Worm (Caenorhabditis elegans) whole organism, L1 larva: ENCODE results near the gene spig-1.

Source experiments
- C04F5.9 ChIP-seq: sonication (generic microtip); optimal IDR thresholded peaks from 2 replicates; lab custom pipeline; 2016; ENCODE audit warnings: missing genetic modification characterization, missing compliant biosample characterization
- C34B4.2 ChIP-seq: sonication (generic microtip); optimal IDR thresholded peaks from 2 replicates; lab custom pipeline; 2017; ENCODE audit warnings: mild to moderate bottlenecking, missing genetic modification characterization, missing compliant biosample characterization
- Y116A8C.19 ChIP-seq: sonication (generic microtip); optimal IDR thresholded peaks from 2 replicates; lab custom pipeline; 2016; ENCODE audit warnings: missing compliant biosample characterization, missing genetic modification characterization, borderline replicate concordance
- ama-1 ChIP-seq: fragments of 150-350 bp; optimal IDR thresholded peaks from 2 replicates; lab custom pipeline; 2014
- ceh-8 ChIP-seq: fragments of 200-800 bp; sonication (Bioruptor generic); optimal IDR thresholded peaks from 2 replicates; lab custom pipeline; 2018; ENCODE audit warnings: mild to moderate bottlenecking, missing genetic modification characterization, moderate library complexity, missing compliant biosample characterization
- ceh-82 ChIP-seq, 3 experiments: fragments of 150-350 bp in 1 of 3; sonication (generic microtip) in 2 of 3; optimal IDR thresholded peaks; 2 replicates each; lab custom pipeline; 2014 to 2017; ENCODE audit warnings: missing biosample characterization in 3 of 3, missing genetic modification characterization in 3 of 3
- ces-1 ChIP-seq: fragments of 150-350 bp; optimal IDR thresholded peaks from 2 replicates; lab custom pipeline; 2014; ENCODE audit warnings: missing biosample characterization, missing genetic modification reagents, missing genetic modification characterization
- dpl-1 ChIP-seq, 3 experiments: fragments of 150-350 bp in 2 of 3; sonication (generic microtip) in 1 of 3; optimal IDR thresholded peaks; 2 replicates each; lab custom pipeline; 2014 to 2017; ENCODE audit warnings: missing biosample characterization in 3 of 3, missing genetic modification characterization in 3 of 3, missing genetic modification reagents in 3 of 3
- dsc-1 ChIP-seq: sonication (generic microtip); optimal IDR thresholded peaks from 2 replicates; lab custom pipeline; 2016; ENCODE audit warnings: mild to moderate bottlenecking, missing genetic modification characterization, missing compliant biosample characterization
- egl-27 ChIP-seq, 2 experiments: fragments of 150-350 bp in 1 of 2; sonication (generic microtip); optimal IDR thresholded peaks; 3 replicates each; lab custom pipeline; 2017 to 2018; ENCODE audit warnings: missing biosample characterization in 2 of 2, missing genetic modification characterization in 2 of 2, missing genetic modification reagents in 2 of 2
- elt-3 ChIP-seq, 6 experiments: fragments of 150-350 bp in 1 of 6; sonication (generic microtip); optimal IDR thresholded peaks; 2 replicates each; lab custom pipeline; 2017 to 2018; ENCODE audit warnings: missing biosample characterization in 6 of 6, missing genetic modification characterization in 6 of 6, inconsistent platforms in 1 of 6
- fkh-4 ChIP-seq: sonication (generic microtip); optimal IDR thresholded peaks from 2 replicates; lab custom pipeline; 2016; ENCODE audit warnings: missing compliant biosample characterization, missing genetic modification characterization, borderline replicate concordance
- fos-1 ChIP-seq: fragments of 150-350 bp; optimal IDR thresholded peaks from 2 replicates; lab custom pipeline; 2014; ENCODE audit warnings: missing biosample characterization, missing genetic modification characterization
- hlh-4 ChIP-seq: sonication (generic microtip); optimal IDR thresholded peaks from 2 replicates; lab custom pipeline; 2016; ENCODE audit warnings: mild to moderate bottlenecking, missing genetic modification characterization, missing compliant biosample characterization
- irx-1 ChIP-seq: sonication (generic microtip); optimal IDR thresholded peaks from 2 replicates; lab custom pipeline; 2016; ENCODE audit warnings: missing genetic modification characterization, missing compliant biosample characterization
- isw-1 ChIP-seq: fragments of 200-800 bp; sonication (Bioruptor generic); IDR thresholded peaks from 2 replicates; pipeline ENCODE4 v1.3.6; 2022; ENCODE audit warnings: missing genetic modification characterization, missing compliant biosample characterization
- jun-1 ChIP-seq: fragments of 150-350 bp; optimal IDR thresholded peaks from 2 replicates; lab custom pipeline; 2014; ENCODE audit warnings: missing biosample characterization, missing genetic modification reagents, missing genetic modification characterization
- lin-14 ChIP-seq: fragments of 200-800 bp; sonication (Bioruptor generic); optimal IDR thresholded peaks from 2 replicates; lab custom pipeline; 2018; ENCODE audit warnings: mild to moderate bottlenecking, missing genetic modification characterization, moderate library complexity, missing compliant biosample characterization
- mef-2 ChIP-seq: fragments of 150-350 bp; optimal IDR thresholded peaks from 2 replicates; lab custom pipeline; 2014; ENCODE audit warnings: missing biosample characterization, missing genetic modification characterization
- mep-1 ChIP-seq: fragments of 150-350 bp; optimal IDR thresholded peaks from 2 replicates; lab custom pipeline; 2014; ENCODE audit warnings: missing biosample characterization, missing genetic modification characterization
- nhr-11 ChIP-seq: fragments of 150-350 bp; optimal IDR thresholded peaks from 2 replicates; lab custom pipeline; 2014; ENCODE audit warnings: missing biosample characterization, missing genetic modification characterization
- nhr-20 ChIP-seq: sonication (generic microtip); optimal IDR thresholded peaks from 2 replicates; lab custom pipeline; 2016; ENCODE audit warnings: mild to moderate bottlenecking, missing genetic modification characterization, missing compliant biosample characterization
- nhr-237 ChIP-seq: fragments of 150-350 bp; optimal IDR thresholded peaks from 2 replicates; lab custom pipeline; 2014; ENCODE audit warnings: missing biosample characterization, missing genetic modification characterization
- nhr-28 ChIP-seq: fragments of 150-350 bp; optimal IDR thresholded peaks from 2 replicates; lab custom pipeline; 2014; ENCODE audit warnings: missing biosample characterization, missing genetic modification characterization
- nhr-71 ChIP-seq: sonication (generic microtip); optimal IDR thresholded peaks from 2 replicates; lab custom pipeline; 2016; ENCODE audit warnings: mild to moderate bottlenecking, missing genetic modification characterization, moderate library complexity, missing compliant biosample characterization
- nhr-85 ChIP-seq: sonication (generic microtip); peaks from one replicate; lab custom pipeline; 2016; ENCODE audit warnings: missing genetic modification characterization, inconsistent platforms, missing compliant biosample characterization
- nhr-90 ChIP-seq: sonication (generic microtip); optimal IDR thresholded peaks from 2 replicates; lab custom pipeline; 2016; ENCODE audit warnings: mild to moderate bottlenecking, missing genetic modification characterization, missing compliant biosample characterization; ENCODE audit not compliant: poor library complexity
- pag-3 ChIP-seq: sonication (generic microtip); optimal IDR thresholded peaks from 2 replicates; lab custom pipeline; 2017; ENCODE audit warnings: missing genetic modification characterization, mild to moderate bottlenecking, missing compliant biosample characterization, antibody characterized with exemption, borderline replicate concordance; ENCODE audit not compliant: insufficient read depth
- rnt-1 ChIP-seq: sonication (generic microtip); optimal IDR thresholded peaks from 2 replicates; lab custom pipeline; 2016; ENCODE audit warnings: mild to moderate bottlenecking, missing genetic modification characterization, moderate library complexity, missing compliant biosample characterization
- swsn-7 ChIP-seq: sonication (generic microtip); optimal IDR thresholded peaks from 2 replicates; lab custom pipeline; 2016; ENCODE audit warnings: missing genetic modification characterization, missing compliant biosample characterization
- tbx-2 ChIP-seq: sonication (generic microtip); optimal IDR thresholded peaks from 2 replicates; lab custom pipeline; 2016; ENCODE audit warnings: missing genetic modification characterization, missing compliant biosample characterization
- unc-130 ChIP-seq: fragments of 150-350 bp; optimal IDR thresholded peaks from 2 replicates; lab custom pipeline; 2017; ENCODE audit warnings: missing biosample characterization, missing genetic modification characterization, inconsistent platforms
- unc-30 ChIP-seq: sonication (generic microtip); optimal IDR thresholded peaks from 2 replicates; lab custom pipeline; 2017; ENCODE audit warnings: missing biosample characterization, missing genetic modification characterization
- unc-62 ChIP-seq: fragments of 150-350 bp; optimal IDR thresholded peaks from 2 replicates; lab custom pipeline; 2014; ENCODE audit warnings: missing biosample characterization, missing genetic modification reagents, missing genetic modification characterization
- unc-86 ChIP-seq: sonication (generic microtip); optimal IDR thresholded peaks from 2 replicates; lab custom pipeline; 2016; ENCODE audit warnings: missing genetic modification characterization, missing compliant biosample characterization
- unc-98 ChIP-seq: fragments of 200-800 bp; sonication (Bioruptor generic); IDR thresholded peaks from 2 replicates; pipeline ENCODE4 v1.3.6; 2022; ENCODE audit warnings: missing genetic modification characterization, missing compliant biosample characterization
- vab-15 ChIP-seq: sonication (generic microtip); optimal IDR thresholded peaks from 2 replicates; lab custom pipeline; 2017; ENCODE audit warnings: missing genotype, mild to moderate bottlenecking, missing genetic modification characterization, missing compliant biosample characterization
- zag-1 ChIP-seq: fragments of 150-350 bp; optimal IDR thresholded peaks from 2 replicates; lab custom pipeline; 2014; ENCODE audit warnings: missing biosample characterization, missing genetic modification characterization
- zip-4 ChIP-seq: fragments of 200-800 bp; sonication (Bioruptor generic); optimal IDR thresholded peaks from 2 replicates; lab custom pipeline; 2018; ENCODE audit warnings: mild to moderate bottlenecking, missing genetic modification characterization, moderate library complexity, missing compliant biosample characterization
- ztf-4 ChIP-seq: fragments of 150-350 bp; optimal IDR thresholded peaks from 2 replicates; lab custom pipeline; 2014; ENCODE audit warnings: missing biosample characterization, missing genetic modification characterization

spig-1 gene

DNA sequence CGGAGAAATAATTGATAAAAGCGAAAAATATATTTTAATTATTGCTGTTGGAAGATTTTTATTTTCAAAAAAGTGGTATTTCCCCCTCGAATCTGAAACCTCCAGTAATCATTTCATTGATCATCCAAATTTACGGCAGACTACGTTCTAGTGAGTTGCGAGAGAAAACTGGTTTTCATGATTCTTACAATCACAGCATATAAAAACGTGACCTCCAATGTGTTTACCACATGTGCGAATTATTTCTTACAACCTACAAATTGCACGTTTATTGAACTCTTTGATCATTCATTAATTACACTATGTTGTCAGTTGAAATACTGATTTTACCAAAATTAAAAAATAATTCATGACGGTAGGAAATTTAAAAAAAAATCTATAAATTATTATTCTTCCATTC lies 37.7 kb downstream of the spig-1 start (continued):
- TF ChIP-seq zag-1 (tag; lab: Kevin White, UChicago) (no peak), swsn-7 (tag; lab: Kevin White, UChicago) (no peak), nhr-28 (tag; lab: Kevin White, UChicago) (no peak), vab-15 (tag; lab: Kevin White, UChicago) (peak; percentile 61), ceh-8 (GFP tag; lab: Kevin White, UChicago) (no peak), nhr-11 (tag; lab: Kevin White, UChicago) (no peak), fkh-4 (tag; lab: Kevin White, UChicago) (no peak), tbx-2 (peak; percentile 67), lin-14 (GFP tag; lab: Kevin White, UChicago) (peak; percentile 80), ces-1 (GFP tag; lab: Kevin White, UChicago) (no peak), dsc-1 (no peak), unc-86 (tag; lab: Kevin White, UChicago) (no peak), unc-30 (tag; lab: Kevin White, UChicago) (no peak), irx-1 (tag; lab: Kevin White, UChicago) (peak; percentile 5), pag-3 (no peak), mef-2 (tag; lab: Kevin White, UChicago) (no peak), nhr-237 (tag; lab: Kevin White, UChicago) (no peak), ceh-82 (tag; optimal IDR thresholded peaks at IDR 0.05; lab: Kevin White, UChicago) (no peak), hlh-4 (tag; lab: Kevin White, UChicago) (no peak), unc-130 (tag; lab: Kevin White, UChicago) (peak; percentile 16), rnt-1 (tag; lab: Kevin White, UChicago) (no peak), isw-1 (GFP tag; lab: Robert Waterston, UW) (no peak), egl-27 (tag; optimal IDR thresholded peaks at IDR 0.05; lab: Kevin White, UChicago) (no peak), fos-1 (tag; lab: Kevin White, UChicago) (no peak), dpl-1 (GFP tag; optimal IDR thresholded peaks at IDR 0.05; lab: Kevin White, UChicago) (peak in 1 of 3 experiments; percentile 24), zip-4 (no peak), ztf-4 (no peak), mep-1 (tag; lab: Kevin White, UChicago) (no peak), nhr-85 (tag; lab: Kevin White, UChicago) (peak; percentile 97), nhr-20 (tag; lab: Kevin White, UChicago) (peak; percentile 100), nhr-90 (tag; lab: Kevin White, UChicago) (peak; percentile 65), C34B4.2 (tag; lab: Kevin White, UChicago) (no peak), C04F5.9 (tag; lab: Kevin White, UChicago) (no peak), elt-3 (tag; optimal IDR thresholded peaks at IDR 0.05; lab: Kevin White, UChicago) (peak in 3 of 6 experiments; percentile 64 to 94 (median 75)), Y116A8C.19 (tag; lab: Kevin White, UChicago) (no peak), jun-1 (tag; lab: Kevin White, UChicago) (no peak), nhr-71 (tag; lab: Kevin White, UChicago) (peak; percentile 77), unc-98 (GFP tag; lab: Robert Waterston, UW) (no peak)

ce11 chrV:7091287-7091686 lies 39.8 kb downstream of the spig-1 start, which contains the start of gene nhr-286:
Gene nhr-286, minus strand, starts transcription at chrV:7091610.
- TF ChIP-seq nhr-85 (tag; lab: Kevin White, UChicago) (peak; percentile 50), nhr-20 (tag; lab: Kevin White, UChicago) (peak; percentile 51), unc-62 (GFP tag; lab: Kevin White, UChicago) (no peak), ama-1 (lab: Kevin White, UChicago) (peak; percentile 39), irx-1 (tag; lab: Kevin White, UChicago) (no peak)
